Worm (Caenorhabditis elegans) whole organism, L1 larva: Measurements from ENCODE around the gene F23A7.4.
A peak's percentile ranks its signal among the peaks of the same experiment; 100 is the strongest.
"Not testable (repeated sequence)": the region's sequence is repeated elsewhere in the genome, so short reads cannot be mapped to it uniquely, and the experiment has no call there.

Experiments used
- C34B4.2 ChIP-seq: sonication (generic microtip); optimal IDR thresholded peaks from 2 replicates; lab custom pipeline; 2017; ENCODE audit warnings: mild to moderate bottlenecking, missing genetic modification characterization, missing compliant biosample characterization
- Y116A8C.19 ChIP-seq: sonication (generic microtip); optimal IDR thresholded peaks from 2 replicates; lab custom pipeline; 2016; ENCODE audit warnings: missing compliant biosample characterization, missing genetic modification characterization, borderline replicate concordance
- aha-1 ChIP-seq: fragments of 150-350 bp; optimal IDR thresholded peaks from 2 replicates; lab custom pipeline; 2014; ENCODE audit warnings: missing biosample characterization, missing genetic modification characterization
- alr-1 ChIP-seq: fragments of 200-800 bp; sonication (Bioruptor generic); optimal IDR thresholded peaks from 2 replicates; lab custom pipeline; 2018; ENCODE audit warnings: borderline replicate concordance, mild to moderate bottlenecking, missing genetic modification characterization, missing compliant biosample characterization
- blmp-1 ChIP-seq: fragments of 150-350 bp; optimal IDR thresholded peaks from 2 replicates; lab custom pipeline; 2014; ENCODE audit warnings: missing biosample characterization, missing genetic modification characterization
- ceh-63 ChIP-seq: fragments of 200-800 bp; sonication (Bioruptor generic); optimal IDR thresholded peaks from 2 replicates; lab custom pipeline; 2018; ENCODE audit warnings: mild to moderate bottlenecking, missing genetic modification characterization, missing compliant biosample characterization
- ceh-8 ChIP-seq: fragments of 200-800 bp; sonication (Bioruptor generic); optimal IDR thresholded peaks from 2 replicates; lab custom pipeline; 2018; ENCODE audit warnings: mild to moderate bottlenecking, missing genetic modification characterization, moderate library complexity, missing compliant biosample characterization
- dpl-1 ChIP-seq, 3 experiments: fragments of 150-350 bp in 2 of 3; sonication (generic microtip) in 1 of 3; optimal IDR thresholded peaks; 2 replicates each; lab custom pipeline; 2014 to 2017; ENCODE audit warnings: missing biosample characterization in 3 of 3, missing genetic modification characterization in 3 of 3, missing genetic modification reagents in 3 of 3
- efl-1 ChIP-seq, 4 experiments: fragments of 150-350 bp; optimal IDR thresholded peaks in 3 of 4; peaks in 1 of 4; 1 replicate in 1 of 4; 2 replicates in 3 of 4; lab custom pipeline; 2014; ENCODE audit warnings: missing biosample characterization in 2 of 4, missing genetic modification characterization in 2 of 4, missing genetic modification reagents in 2 of 4
- elt-2 ChIP-seq: sonication (generic microtip); optimal IDR thresholded peaks from 2 replicates; lab custom pipeline; 2016; ENCODE audit warnings: missing genetic modification characterization, mild to moderate bottlenecking, inconsistent platforms, missing compliant biosample characterization, missing genetic modification reagents
- elt-3 ChIP-seq, 6 experiments: fragments of 150-350 bp in 1 of 6; sonication (generic microtip); optimal IDR thresholded peaks; 2 replicates each; lab custom pipeline; 2017 to 2018; ENCODE audit warnings: missing biosample characterization in 6 of 6, missing genetic modification characterization in 6 of 6, inconsistent platforms in 1 of 6
- fkh-8 ChIP-seq: sonication (generic microtip); optimal IDR thresholded peaks from 2 replicates; lab custom pipeline; 2016; ENCODE audit warnings: mild to moderate bottlenecking, missing genetic modification characterization, missing compliant biosample characterization
- fos-1 ChIP-seq: fragments of 150-350 bp; optimal IDR thresholded peaks from 2 replicates; lab custom pipeline; 2014; ENCODE audit warnings: missing biosample characterization, missing genetic modification characterization
- hpl-2 ChIP-seq: fragments of 150-350 bp; optimal IDR thresholded peaks from 2 replicates; lab custom pipeline; 2014; ENCODE audit warnings: missing biosample characterization, missing genetic modification reagents, missing genetic modification characterization
- isw-1 ChIP-seq: fragments of 200-800 bp; sonication (Bioruptor generic); IDR thresholded peaks from 2 replicates; pipeline ENCODE4 v1.3.6; 2022; ENCODE audit warnings: missing genetic modification characterization, missing compliant biosample characterization
- jun-1 ChIP-seq: fragments of 150-350 bp; optimal IDR thresholded peaks from 2 replicates; lab custom pipeline; 2014; ENCODE audit warnings: missing biosample characterization, missing genetic modification reagents, missing genetic modification characterization
- lin-13 ChIP-seq: fragments of 150-350 bp; optimal IDR thresholded peaks from 2 replicates; lab custom pipeline; 2014; ENCODE audit warnings: missing biosample characterization, missing genetic modification reagents, missing genetic modification characterization
- lin-14 ChIP-seq: fragments of 200-800 bp; sonication (Bioruptor generic); optimal IDR thresholded peaks from 2 replicates; lab custom pipeline; 2018; ENCODE audit warnings: mild to moderate bottlenecking, missing genetic modification characterization, moderate library complexity, missing compliant biosample characterization
- lin-15B ChIP-seq: fragments of 150-350 bp; sonication (generic microtip); optimal IDR thresholded peaks from 3 replicates; lab custom pipeline; 2014; ENCODE audit warnings: missing biosample characterization, missing genetic modification characterization
- lin-35 ChIP-seq, 2 experiments: fragments of 150-350 bp; optimal IDR thresholded peaks; 2 replicates each; lab custom pipeline; 2014; ENCODE audit warnings: missing biosample characterization in 2 of 2, missing genetic modification characterization in 2 of 2, missing genetic modification reagents in 2 of 2
- mdl-1 ChIP-seq, 2 experiments: fragments of 150-350 bp; optimal IDR thresholded peaks; 2 replicates each; lab custom pipeline; 2014 to 2017; ENCODE audit warnings: missing biosample characterization in 2 of 2, missing genetic modification characterization in 2 of 2, inconsistent platforms in 1 of 2
- mef-2 ChIP-seq: fragments of 150-350 bp; optimal IDR thresholded peaks from 2 replicates; lab custom pipeline; 2014; ENCODE audit warnings: missing biosample characterization, missing genetic modification characterization
- nhr-11 ChIP-seq: fragments of 150-350 bp; optimal IDR thresholded peaks from 2 replicates; lab custom pipeline; 2014; ENCODE audit warnings: missing biosample characterization, missing genetic modification characterization
- nhr-12 ChIP-seq: sonication (generic microtip); optimal IDR thresholded peaks from 2 replicates; lab custom pipeline; 2017; ENCODE audit warnings: missing biosample characterization, missing genetic modification characterization
- nhr-20 ChIP-seq: sonication (generic microtip); optimal IDR thresholded peaks from 2 replicates; lab custom pipeline; 2016; ENCODE audit warnings: mild to moderate bottlenecking, missing genetic modification characterization, missing compliant biosample characterization
- nhr-237 ChIP-seq: fragments of 150-350 bp; optimal IDR thresholded peaks from 2 replicates; lab custom pipeline; 2014; ENCODE audit warnings: missing biosample characterization, missing genetic modification characterization
- nhr-71 ChIP-seq: sonication (generic microtip); optimal IDR thresholded peaks from 2 replicates; lab custom pipeline; 2016; ENCODE audit warnings: mild to moderate bottlenecking, missing genetic modification characterization, moderate library complexity, missing compliant biosample characterization
- nhr-76 ChIP-seq: sonication (generic microtip); optimal IDR thresholded peaks from 2 replicates; lab custom pipeline; 2017; ENCODE audit warnings: missing biosample characterization, missing genetic modification characterization
- nhr-84 ChIP-seq: sonication (generic microtip); optimal IDR thresholded peaks from 2 replicates; lab custom pipeline; 2017; ENCODE audit warnings: missing biosample characterization, missing genetic modification characterization
- nhr-85 ChIP-seq: sonication (generic microtip); peaks from one replicate; lab custom pipeline; 2016; ENCODE audit warnings: missing genetic modification characterization, inconsistent platforms, missing compliant biosample characterization
- rnt-1 ChIP-seq: sonication (generic microtip); optimal IDR thresholded peaks from 2 replicates; lab custom pipeline; 2016; ENCODE audit warnings: mild to moderate bottlenecking, missing genetic modification characterization, moderate library complexity, missing compliant biosample characterization
- snpc-4 ChIP-seq: fragments of 150-350 bp; optimal IDR thresholded peaks from 2 replicates; lab custom pipeline; 2014; ENCODE audit warnings: missing biosample characterization, missing genetic modification characterization
- snu-23 ChIP-seq: sonication (generic microtip); optimal IDR thresholded peaks from 2 replicates; lab custom pipeline; 2016; ENCODE audit warnings: missing genetic modification characterization, missing compliant biosample characterization
- swsn-7 ChIP-seq: sonication (generic microtip); optimal IDR thresholded peaks from 2 replicates; lab custom pipeline; 2016; ENCODE audit warnings: missing genetic modification characterization, missing compliant biosample characterization
- vab-15 ChIP-seq: sonication (generic microtip); optimal IDR thresholded peaks from 2 replicates; lab custom pipeline; 2017; ENCODE audit warnings: missing genotype, mild to moderate bottlenecking, missing genetic modification characterization, missing compliant biosample characterization
- ztf-4 ChIP-seq: fragments of 150-350 bp; optimal IDR thresholded peaks from 2 replicates; lab custom pipeline; 2014; ENCODE audit warnings: missing biosample characterization, missing genetic modification characterization

F23A7.4 gene

DNA sequence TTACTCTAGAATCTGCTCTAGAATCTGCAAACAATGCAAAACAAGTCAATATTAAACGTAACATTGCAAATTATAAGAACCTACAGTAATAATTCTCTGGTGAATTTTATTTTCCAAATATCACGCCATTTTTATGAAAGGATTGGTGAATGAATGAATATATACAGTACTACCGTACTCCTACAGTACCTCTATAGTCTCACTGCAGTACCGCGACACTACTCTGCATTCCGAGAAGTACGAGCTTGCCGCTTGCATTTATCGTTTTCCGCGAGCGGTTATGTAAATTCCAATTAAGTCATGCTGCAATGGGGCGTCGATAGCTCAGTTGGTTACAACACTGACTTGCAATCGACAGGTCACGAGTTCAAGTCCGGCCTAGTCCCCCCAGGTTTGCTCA is at the start of gene F23A7.4:
Gene F23A7.4 (plus strand): TSS at position 301 of the 400 bp plus-strand sequence.
- not testable (repeated sequence) for TF ChIP-seq isw-1 (GFP tag; lab: Robert Waterston, UW); hpl-2 (GFP tag; lab: Kevin White, UChicago); C34B4.2

DNA sequence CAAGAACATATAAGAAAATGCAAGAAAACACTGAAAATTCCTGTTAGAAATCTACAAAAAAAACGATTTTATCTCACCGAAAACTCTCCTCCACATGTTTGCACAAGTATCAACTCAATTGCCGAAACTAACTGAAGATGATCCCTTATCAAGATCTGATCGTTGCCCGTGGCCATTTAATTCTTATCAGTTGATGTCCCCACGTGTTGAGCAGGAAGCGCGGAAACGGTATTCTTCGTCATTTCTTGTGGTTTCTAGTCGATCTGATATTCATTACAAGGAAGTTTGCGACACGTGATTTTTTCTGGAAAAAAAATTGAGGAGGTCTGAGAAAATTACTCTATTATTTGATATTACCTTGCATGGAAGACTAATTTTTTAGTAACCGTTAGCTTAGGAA is 49.0 kb upstream of the F23A7.4 start, which contains the start of gene F09C8.1:
Gene F09C8.1 (minus strand): TSS at position 123 of the 400 bp plus-strand sequence.
- TF ChIP-seq efl-1 (optimal IDR thresholded peaks at IDR 0.05; lab: Kevin White, UChicago) (no peak), efl-1 (GFP tag; optimal IDR thresholded peaks at IDR 0.05 in 1 of 2; lab: Kevin White, UChicago) (peak in 1 of 2 experiments; percentile 42), aha-1 (tag; lab: Kevin White, UChicago) (no peak), mdl-1 (tag; optimal IDR thresholded peaks at IDR 0.05; lab: Kevin White, UChicago) (peak in 1 of 2 experiments; percentile 43), vab-15 (tag; lab: Kevin White, UChicago) (no peak), lin-35 (GFP tag; optimal IDR thresholded peaks at IDR 0.05; lab: Kevin White, UChicago) (peak in 1 of 2 experiments; percentile 4), elt-2 (tag; lab: Kevin White, UChicago) (peak; percentile 97), ztf-4 (tag; lab: Kevin White, UChicago) (no peak), nhr-71 (peak; percentile 4), nhr-20 (tag; lab: Kevin White, UChicago) (peak; percentile 31)

DNA sequence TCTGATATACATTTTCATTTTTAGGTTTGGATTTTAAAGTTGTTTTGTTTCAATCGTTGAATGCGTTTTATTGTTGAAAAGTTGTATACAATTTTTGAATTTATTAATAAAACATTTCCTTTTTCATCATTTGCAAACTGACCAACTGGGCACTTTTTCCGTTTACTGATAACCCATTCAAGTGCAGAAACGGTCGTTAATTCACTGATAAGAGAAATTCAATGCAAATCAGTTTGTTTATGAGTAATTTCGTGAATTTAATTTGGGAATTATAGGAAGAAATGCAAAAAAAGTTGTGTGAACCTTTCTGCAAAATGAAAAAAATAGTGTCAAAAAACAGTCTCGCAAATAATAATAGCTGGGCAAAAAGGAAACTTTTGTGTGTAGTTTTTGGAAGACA is 45.9 kb upstream of the F23A7.4 start:
- peak; percentile 80 for TF ChIP-seq elt-2 (tag; lab: Kevin White, UChicago)
- TF ChIP-seq ceh-8: no peak

DNA sequence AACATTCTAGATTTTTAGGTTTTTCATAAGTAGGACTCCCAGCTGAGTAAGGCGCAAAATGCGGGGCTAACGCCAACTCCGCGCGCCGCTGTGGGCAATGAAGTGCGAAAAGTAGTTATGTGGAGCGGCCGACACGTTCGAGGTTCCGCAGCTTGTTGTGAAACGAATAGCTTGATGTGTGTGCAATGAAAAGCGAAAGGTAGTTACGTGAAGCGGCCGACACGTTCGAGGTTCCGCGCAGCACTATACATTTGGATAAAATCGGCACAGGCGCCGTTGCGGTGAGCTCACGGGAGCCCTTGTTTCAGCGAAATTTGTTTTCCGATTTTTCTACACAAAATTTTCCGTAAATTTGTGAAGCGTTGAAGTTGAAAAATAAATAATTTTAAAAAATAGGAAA is 45.4 kb upstream of the F23A7.4 start:
- TF ChIP-seq fkh-8 (tag; lab: Kevin White, UChicago): no peak
- TF ChIP-seq snpc-4 (tag; lab: Kevin White, UChicago): peak; percentile 52

DNA sequence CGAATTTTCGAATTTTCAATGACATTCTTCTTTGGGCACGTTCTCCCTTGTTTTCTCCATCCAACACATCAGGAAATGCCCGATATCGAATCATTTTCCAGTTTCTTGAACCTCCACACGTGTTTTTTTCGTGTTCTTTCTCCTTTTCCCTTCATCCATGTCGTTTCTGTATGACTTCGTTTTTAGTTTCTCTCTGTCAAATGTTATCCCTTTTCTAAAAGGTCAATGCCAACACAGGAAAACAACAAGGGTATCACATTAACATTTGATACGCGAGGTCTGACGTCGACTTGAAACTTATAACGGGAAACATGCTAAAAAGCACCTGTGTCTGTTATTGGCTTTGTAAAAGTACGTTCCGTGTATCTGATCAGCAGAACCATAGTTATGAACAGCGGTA is 39.5 kb upstream of the F23A7.4 start:
- TF ChIP-seq Y116A8C.19 (no peak), nhr-85 (tag; lab: Kevin White, UChicago) (peak; percentile 67), lin-14 (GFP tag; lab: Kevin White, UChicago) (peak; percentile 6), snu-23 (no peak), efl-1 (optimal IDR thresholded peaks at IDR 0.05; lab: Kevin White, UChicago) (no peak), efl-1 (GFP tag; optimal IDR thresholded peaks at IDR 0.05 in 1 of 2; lab: Kevin White, UChicago) (no peak), elt-3 (tag; optimal IDR thresholded peaks at IDR 0.05; lab: Kevin White, UChicago) (peak in 2 of 6 experiments; percentile 26 to 68), blmp-1 (tag; lab: Kevin White, UChicago) (peak; percentile 39)

DNA sequence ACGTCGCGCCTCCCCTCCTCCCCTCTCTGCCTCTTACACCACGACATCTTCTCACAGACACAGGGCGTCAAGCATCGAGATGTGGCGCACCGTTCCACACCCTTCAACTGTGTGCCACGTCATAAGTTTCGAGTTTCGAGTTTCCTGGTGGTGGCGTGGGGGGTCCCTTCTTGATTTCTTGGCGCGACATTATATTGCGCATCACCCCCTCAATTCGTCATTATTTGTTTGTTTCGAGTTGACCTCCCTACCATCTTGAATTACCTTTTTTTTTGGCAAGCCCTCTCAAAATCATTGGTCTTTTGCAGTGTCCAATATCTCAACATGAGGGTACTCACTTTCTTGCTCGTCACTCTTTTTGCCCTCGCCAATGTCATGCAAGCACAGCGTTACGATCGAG is 28.3 kb upstream of the F23A7.4 start, which contains the start of gene nlp-67:
Gene nlp-67 (plus strand): TSS at position 301 of the 400 bp plus-strand sequence.
- TF ChIP-seq mef-2 (no peak), dpl-1 (GFP tag; optimal IDR thresholded peaks at IDR 0.05; lab: Kevin White, UChicago) (no peak), nhr-237 (tag; lab: Kevin White, UChicago) (no peak), snu-23 (no peak), hpl-2 (GFP tag; lab: Kevin White, UChicago) (no peak), lin-13 (no peak), alr-1 (tag; lab: Kevin White, UChicago) (no peak), nhr-76 (tag; lab: Kevin White, UChicago) (no peak), rnt-1 (tag; lab: Kevin White, UChicago) (no peak), ceh-63 (GFP tag; lab: Kevin White, UChicago) (no peak), swsn-7 (tag; lab: Kevin White, UChicago) (no peak), fos-1 (no peak), nhr-84 (tag; lab: Kevin White, UChicago) (no peak), nhr-11 (tag; lab: Kevin White, UChicago) (no peak), lin-15B (tag; lab: Kevin White, UChicago) (no peak), nhr-12 (tag; lab: Kevin White, UChicago) (no peak), jun-1 (tag; lab: Kevin White, UChicago) (no peak)
- TF ChIP-seq, all 84 proteins: peak for 0
